Worm (Caenorhabditis elegans) whole organism, late embryonic: ENCODE measurements around the gene F46F5.14.

Experiments used
- C08G9.2 ChIP-seq: sonication (generic microtip); optimal IDR thresholded peaks from 2 replicates; lab custom pipeline; 2016; ENCODE audit warnings: mild to moderate bottlenecking, missing genetic modification characterization, moderate library complexity, missing compliant biosample characterization
- K09A11.1 ChIP-seq: sonication (generic microtip); optimal IDR thresholded peaks from 2 replicates; lab custom pipeline; 2017; ENCODE audit warnings: antibody characterized with exemption, mild to moderate bottlenecking, missing genetic modification characterization, missing compliant biosample characterization; ENCODE audit not compliant: insufficient read depth
- ahr-1 ChIP-seq: sonication (generic microtip); optimal IDR thresholded peaks from 2 replicates; lab custom pipeline; 2016; ENCODE audit warnings: missing genetic modification characterization, missing compliant biosample characterization
- ama-1 ChIP-seq: fragments of 150-350 bp; optimal IDR thresholded peaks from 2 replicates; lab custom pipeline; 2014
- ceh-14 ChIP-seq: sonication (generic microtip); optimal IDR thresholded peaks from 2 replicates; lab custom pipeline; 2016; ENCODE audit warnings: missing genotype, missing genetic modification characterization, missing compliant biosample characterization
- ceh-2 ChIP-seq: sonication (generic microtip); optimal IDR thresholded peaks from 2 replicates; lab custom pipeline; 2016; ENCODE audit warnings: missing genotype, missing genetic modification characterization, missing compliant biosample characterization
- ceh-34 ChIP-seq: sonication (generic microtip); optimal IDR thresholded peaks from 2 replicates; lab custom pipeline; 2016; ENCODE audit warnings: mild to moderate bottlenecking, missing genetic modification characterization, missing compliant biosample characterization
- ceh-6 ChIP-seq: fragments of 200-800 bp; sonication (Bioruptor generic); optimal IDR thresholded peaks from 2 replicates; lab custom pipeline; 2018; ENCODE audit warnings: mild to moderate bottlenecking, missing genetic modification characterization, missing compliant biosample characterization
- ceh-9 ChIP-seq: sonication (generic microtip); optimal IDR thresholded peaks from 2 replicates; lab custom pipeline; 2016; ENCODE audit warnings: mild to moderate bottlenecking, missing genetic modification characterization, inconsistent platforms, missing compliant biosample characterization
- che-1 ChIP-seq: sonication (generic microtip); optimal IDR thresholded peaks from 2 replicates; lab custom pipeline; 2016; ENCODE audit warnings: mild to moderate bottlenecking, missing genetic modification characterization, missing compliant biosample characterization
- elt-2 ChIP-seq: sonication (generic microtip); optimal IDR thresholded peaks from 2 replicates; lab custom pipeline; 2016; ENCODE audit warnings: missing genetic modification reagents, missing genetic modification characterization, missing compliant biosample characterization
- elt-4 ChIP-seq: sonication (generic microtip); optimal IDR thresholded peaks from 2 replicates; lab custom pipeline; 2016; ENCODE audit warnings: missing genetic modification characterization, missing compliant biosample characterization
- ets-4 ChIP-seq: sonication (generic microtip); optimal IDR thresholded peaks from 2 replicates; lab custom pipeline; 2016; ENCODE audit warnings: missing genetic modification characterization, missing compliant biosample characterization
- fkh-10 ChIP-seq: fragments of 150-350 bp; optimal IDR thresholded peaks from 2 replicates; lab custom pipeline; 2014; ENCODE audit warnings: missing biosample characterization, missing genetic modification reagents, missing genetic modification characterization
- fkh-6 ChIP-seq: sonication (generic microtip); optimal IDR thresholded peaks from 2 replicates; lab custom pipeline; 2016; ENCODE audit warnings: missing genetic modification characterization, missing compliant biosample characterization
- gmeb-2 ChIP-seq: sonication (generic microtip); optimal IDR thresholded peaks from 2 replicates; lab custom pipeline; 2016; ENCODE audit warnings: missing genetic modification characterization, inconsistent platforms, missing compliant biosample characterization
- hlh-15 ChIP-seq: sonication (generic microtip); optimal IDR thresholded peaks from 2 replicates; lab custom pipeline; 2016; ENCODE audit warnings: missing genetic modification characterization, missing compliant biosample characterization
- hlh-8 ChIP-seq: sonication (generic microtip); optimal IDR thresholded peaks from 2 replicates; lab custom pipeline; 2016; ENCODE audit warnings: missing genotype, missing genetic modification characterization, missing compliant biosample characterization
- madf-2 ChIP-seq: sonication (generic microtip); optimal IDR thresholded peaks from 2 replicates; lab custom pipeline; 2017; ENCODE audit warnings: missing genetic modification characterization, missing compliant biosample characterization
- mec-3 ChIP-seq: sonication (generic microtip); optimal IDR thresholded peaks from 2 replicates; lab custom pipeline; 2016; ENCODE audit warnings: borderline replicate concordance, missing genetic modification characterization, missing compliant biosample characterization
- nfya-1 ChIP-seq: sonication (generic microtip); optimal IDR thresholded peaks from 2 replicates; lab custom pipeline; 2017; ENCODE audit warnings: missing genetic modification characterization, mild to moderate bottlenecking, missing compliant biosample characterization, antibody characterized with exemption, moderate library complexity
- nhr-11 ChIP-seq: fragments of 150-350 bp; optimal IDR thresholded peaks from 2 replicates; lab custom pipeline; 2014; ENCODE audit warnings: missing biosample characterization, missing genetic modification characterization
- nhr-232 ChIP-seq: sonication (generic microtip); optimal IDR thresholded peaks from 2 replicates; lab custom pipeline; 2016; ENCODE audit warnings: missing genetic modification characterization, missing compliant biosample characterization
- npax-4 ChIP-seq: sonication (generic microtip); optimal IDR thresholded peaks from 2 replicates; lab custom pipeline; 2016; ENCODE audit warnings: missing genetic modification characterization, missing compliant biosample characterization
- pag-3 ChIP-seq: sonication (generic microtip); optimal IDR thresholded peaks from 2 replicates; lab custom pipeline; 2016; ENCODE audit warnings: missing compliant biosample characterization, missing genetic modification characterization, borderline replicate concordance
- pha-2 ChIP-seq: sonication (generic microtip); optimal IDR thresholded peaks from 2 replicates; lab custom pipeline; 2017; ENCODE audit warnings: mild to moderate bottlenecking, missing genetic modification characterization, missing compliant biosample characterization
- pha-4 ChIP-seq: fragments of 150-350 bp; optimal IDR thresholded peaks from 2 replicates; lab custom pipeline; 2018; ENCODE audit warnings: missing biosample characterization, missing genetic modification reagents, missing genetic modification characterization
- pqm-1 ChIP-seq: sonication (generic microtip); optimal IDR thresholded peaks from 2 replicates; lab custom pipeline; 2016; ENCODE audit warnings: missing genetic modification characterization, missing compliant biosample characterization
- ref-2 ChIP-seq: sonication (generic microtip); optimal IDR thresholded peaks from 2 replicates; lab custom pipeline; 2016; ENCODE audit warnings: missing genetic modification characterization, missing compliant biosample characterization
- rnt-1 ChIP-seq: sonication (generic microtip); optimal IDR thresholded peaks from 2 replicates; lab custom pipeline; 2016; ENCODE audit warnings: missing genetic modification characterization, missing compliant biosample characterization
- sdc-2 ChIP-seq: sonication (generic microtip); optimal IDR thresholded peaks from 2 replicates; lab custom pipeline; 2016; ENCODE audit warnings: missing genotype, missing genetic modification characterization, missing compliant biosample characterization
- syd-9 ChIP-seq: sonication (generic microtip); optimal IDR thresholded peaks from 2 replicates; lab custom pipeline; 2016; ENCODE audit warnings: mild to moderate bottlenecking, missing genetic modification characterization, moderate library complexity, missing compliant biosample characterization
- tbx-2 ChIP-seq: sonication (generic microtip); optimal IDR thresholded peaks from 2 replicates; lab custom pipeline; 2016; ENCODE audit warnings: missing genetic modification characterization, missing compliant biosample characterization
- tbx-7 ChIP-seq: sonication (generic microtip); optimal IDR thresholded peaks from 2 replicates; lab custom pipeline; 2016; ENCODE audit warnings: missing genotype, missing genetic modification characterization, missing compliant biosample characterization
- ttx-3 ChIP-seq: sonication (generic microtip); optimal IDR thresholded peaks from 2 replicates; lab custom pipeline; 2016; ENCODE audit warnings: missing genetic modification reagents, missing genetic modification characterization, missing compliant biosample characterization
- unc-3 ChIP-seq, 2 experiments: fragments of 200-800 bp in 1 of 2; sonication (Bioruptor generic) in 1 of 2; sonication (generic microtip) in 1 of 2; conservative IDR thresholded peaks in 1 of 2; optimal IDR thresholded peaks in 1 of 2; 2 replicates each; pipeline versions ENCODE4 v1.3.6 to Lab custom; 2016 to 2022; ENCODE audit warnings: missing compliant biosample characterization in 2 of 2, missing genetic modification characterization in 2 of 2, missing genetic modification reagents in 1 of 2
- unc-42 ChIP-seq: sonication (generic microtip); optimal IDR thresholded peaks from 2 replicates; lab custom pipeline; 2016; ENCODE audit warnings: missing genotype, missing genetic modification characterization, missing compliant biosample characterization
- unc-86 ChIP-seq: sonication (generic microtip); optimal IDR thresholded peaks from 2 replicates; lab custom pipeline; 2016; ENCODE audit warnings: missing genetic modification characterization, missing compliant biosample characterization
- zip-5 ChIP-seq: sonication (generic microtip); optimal IDR thresholded peaks from 2 replicates; lab custom pipeline; 2016; ENCODE audit warnings: missing genetic modification characterization, missing compliant biosample characterization
- ztf-16 ChIP-seq: sonication (generic microtip); optimal IDR thresholded peaks from 2 replicates; lab custom pipeline; 2017; ENCODE audit warnings: missing genetic modification characterization, missing compliant biosample characterization

Gene F46F5.14

ce11 chrII:840131-840530 lies 40.3 kb downstream of the F46F5.14 start, which contains the start of gene clc-33:
TSS of gene clc-33 (plus strand) at chrII:840431.
- no peak for TF ChIP-seq ztf-16 (tag; lab: Kevin White, UChicago)
- no peak for TF ChIP-seq tbx-2 (tag; lab: Kevin White, UChicago)
- TF ChIP-seq syd-9 (tag; lab: Kevin White, UChicago) = no peak
- no peak for TF ChIP-seq ama-1 (lab: Kevin White, UChicago)
- TF ChIP-seq nhr-11 (tag; lab: Kevin White, UChicago) = no peak
- no peak for TF ChIP-seq ahr-1
- TF ChIP-seq K09A11.1 (tag; lab: Kevin White, UChicago) = no peak
- TF ChIP-seq ceh-6 (GFP tag; lab: Kevin White, UChicago) = no peak
- no peak for TF ChIP-seq pha-2 (tag; lab: Kevin White, UChicago)
- no peak for TF ChIP-seq che-1 (tag; lab: Kevin White, UChicago)
- TF ChIP-seq pqm-1 = no peak
- no peak for TF ChIP-seq nfya-1
- TF ChIP-seq mec-3 (tag; lab: Kevin White, UChicago) = no peak
- TF ChIP-seq pha-4 (tag; lab: Kevin White, UChicago) = no peak
- TF ChIP-seq pag-3 = no peak

DNA sequence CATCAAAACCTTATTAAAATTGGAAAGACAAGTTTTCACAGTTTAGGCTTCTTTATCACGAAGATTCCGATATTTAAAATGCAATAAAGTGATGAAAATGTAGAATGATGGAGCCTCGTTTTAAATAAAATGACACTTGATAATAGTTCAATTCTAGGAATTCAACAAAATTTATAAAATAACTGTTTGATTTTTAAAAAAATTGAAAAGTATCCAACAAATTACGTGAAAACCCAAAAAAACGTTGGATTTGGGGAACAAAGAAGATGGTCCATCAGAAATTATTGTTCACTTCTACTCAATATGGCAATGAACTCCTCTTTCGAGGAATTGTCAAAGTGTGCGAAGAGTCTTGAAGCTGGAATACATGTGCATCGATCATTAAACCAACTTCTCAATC lies 44.2 kb downstream of the F46F5.14 start, which contains the start of gene F28A10.4:
TSS of gene F28A10.4 (plus strand) at position 301 of the 400 bp plus-strand sequence.
- TF ChIP-seq unc-42 (tag; lab: Kevin White, UChicago) = no peak
- no peak for TF ChIP-seq nhr-232 (tag; lab: Kevin White, UChicago)
- no peak for TF ChIP-seq elt-2 (tag; lab: Kevin White, UChicago)
- no peak for TF ChIP-seq pag-3
- TF ChIP-seq zip-5 (tag; lab: Kevin White, UChicago) = no peak
- TF ChIP-seq fkh-10 (GFP tag; lab: Kevin White, UChicago) = no peak
- TF ChIP-seq ets-4 (tag; lab: Kevin White, UChicago) = no peak
- no peak for TF ChIP-seq rnt-1 (tag; lab: Kevin White, UChicago)
- no peak for TF ChIP-seq ceh-34 (tag; lab: Kevin White, UChicago)
- no peak for TF ChIP-seq tbx-7 (tag; lab: Kevin White, UChicago)
- TF ChIP-seq tbx-2 (tag; lab: Kevin White, UChicago) = no peak
- no peak for TF ChIP-seq hlh-15 (tag; lab: Kevin White, UChicago)
- TF ChIP-seq fkh-6 (tag; lab: Kevin White, UChicago) = no peak
- no peak for TF ChIP-seq unc-3 (GFP tag; conservative IDR thresholded peaks at IDR 0.05; lab: Robert Waterston, UW)
- no peak for TF ChIP-seq unc-3 (tag; optimal IDR thresholded peaks at IDR 0.05; lab: Kevin White, UChicago)
- no peak for TF ChIP-seq ttx-3 (tag; lab: Kevin White, UChicago)
- TF ChIP-seq ceh-14 (tag; lab: Kevin White, UChicago) = no peak
- no peak for TF ChIP-seq hlh-8 (tag; lab: Kevin White, UChicago)
- no peak for TF ChIP-seq pha-2 (tag; lab: Kevin White, UChicago)
- no peak for TF ChIP-seq gmeb-2 (tag; lab: Kevin White, UChicago)

ce11 chrII:845618-846017 lies 45.8 kb downstream of the F46F5.14 start, which contains the start of gene F28A10.7:
TSS of gene F28A10.7 (minus strand) at chrII:845718.
- TF ChIP-seq hlh-15 (tag; lab: Kevin White, UChicago) = no peak
- no peak for TF ChIP-seq pha-4 (tag; lab: Kevin White, UChicago)
- no peak for TF ChIP-seq sdc-2 (tag; lab: Kevin White, UChicago)
- TF ChIP-seq unc-86 = no peak
- TF ChIP-seq ceh-9 (tag; lab: Kevin White, UChicago) = no peak
- no peak for TF ChIP-seq ets-4 (tag; lab: Kevin White, UChicago)
- TF ChIP-seq unc-3 (GFP tag; conservative IDR thresholded peaks at IDR 0.05; lab: Robert Waterston, UW) = no peak
- no peak for TF ChIP-seq unc-3 (tag; optimal IDR thresholded peaks at IDR 0.05; lab: Kevin White, UChicago)
- no peak for TF ChIP-seq madf-2 (tag; lab: Kevin White, UChicago)
- no peak for TF ChIP-seq ceh-2 (tag; lab: Kevin White, UChicago)
- no peak for TF ChIP-seq ref-2 (tag; lab: Kevin White, UChicago)
- TF ChIP-seq rnt-1 (tag; lab: Kevin White, UChicago) = no peak
- TF ChIP-seq C08G9.2 (tag; lab: Kevin White, UChicago) = no peak
- no peak for TF ChIP-seq elt-4
- TF ChIP-seq ahr-1 = no peak
- no peak for TF ChIP-seq npax-4
- no peak for TF ChIP-seq syd-9 (tag; lab: Kevin White, UChicago)
